Fruit fly (Drosophila melanogaster): ENCODE measurements around the gene GstT3.

Gene GstT3

DNA sequence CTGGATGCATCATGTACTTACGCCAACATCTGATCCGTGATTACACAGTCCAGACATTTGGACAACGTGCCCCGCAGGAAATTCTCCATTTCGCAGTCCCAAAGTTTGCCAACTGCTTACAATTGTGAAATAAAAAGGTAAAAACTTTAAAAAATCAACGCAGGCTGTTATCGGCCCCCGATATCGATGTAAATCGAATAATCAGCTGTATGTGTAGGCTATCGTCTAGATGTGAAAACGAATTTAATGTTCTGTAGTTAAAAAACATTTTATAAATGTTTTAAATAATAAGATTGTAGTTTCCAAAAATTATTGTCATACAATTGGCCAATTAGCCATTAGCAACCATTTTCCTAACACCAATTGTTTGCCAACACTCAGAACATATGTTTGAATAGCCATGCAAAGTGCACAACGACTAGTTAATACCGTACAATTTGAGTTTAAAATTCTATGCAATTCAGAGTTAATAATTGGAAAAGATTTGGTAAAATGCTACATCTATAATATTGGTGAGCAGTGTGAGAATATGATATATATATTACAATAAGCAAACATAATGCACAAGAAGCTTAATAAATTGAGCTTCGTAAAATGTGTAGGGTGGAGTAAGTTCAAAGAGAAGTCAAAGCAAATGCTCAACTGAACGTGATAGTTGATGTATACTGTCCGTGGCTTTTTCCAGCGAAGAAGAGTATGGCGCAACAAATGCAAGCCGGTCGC is 37.6 kb upstream of the GstT3 start, which contains the start of the genes CG11710 and mal (continued):
- TF ChIP-seq CG14710 (tag; optimal IDR thresholded peaks at IDR 0.05) = peak; percentile 80
- TF ChIP-seq vnd (GFP tag; IDR thresholded peaks at IDR 0.05; ENCODE audit: partially characterized antibody) = peak; percentile 29; the same call in 1 of the 3 replicates
- no peak for TF ChIP-seq ken (GFP tag; IDR thresholded peaks at IDR 0.05)
- no peak for TF ChIP-seq CG30431 (GFP tag; optimal IDR thresholded peaks at IDR 0.05)
- peak; percentile 66 for TF ChIP-seq CG3995 (GFP tag; optimal IDR thresholded peaks at IDR 0.05)
- TF ChIP-seq Hmr (GFP tag; optimal IDR thresholded peaks at IDR 0.05) = no peak
- no peak for TF ChIP-seq bowl (GFP tag; IDR thresholded peaks at IDR 0.05)
- TF ChIP-seq CG9817 (tag; optimal IDR thresholded peaks at IDR 0.05) = peak; percentile 67
- TF ChIP-seq B-H2 (GFP tag; optimal IDR thresholded peaks at IDR 0.05) = peak; percentile 68
- TF ChIP-seq CG15601 (tag; optimal IDR thresholded peaks at IDR 0.05) = no peak
- peak; percentile 72 for TF ChIP-seq en (GFP tag; optimal IDR thresholded peaks at IDR 0.05)
- TF ChIP-seq Stat92E (GFP tag; optimal IDR thresholded peaks at IDR 0.05) = peak in 1 of 3 experiments; percentile 81
- TF ChIP-seq tgo (GFP tag; IDR thresholded peaks at IDR 0.05) = peak; percentile 77
- peak; percentile 62 for TF ChIP-seq CG9727 (GFP tag; optimal IDR thresholded peaks at IDR 0.05)
- TF ChIP-seq al (GFP tag; IDR thresholded peaks at IDR 0.05) = peak; percentile 56; the same call in 1 of the 2 replicates
- TF ChIP-seq Taf1 (GFP tag; IDR thresholded peaks at IDR 0.05) = peak; percentile 23; the same call in 1 of the 2 replicates
- no peak for TF ChIP-seq MTF-1 (GFP tag; optimal IDR thresholded peaks at IDR 0.05; ENCODE audit: borderline replicate concordance)
- no peak for TF ChIP-seq Jarid2 (GFP tag; optimal IDR thresholded peaks at IDR 0.05)
- TF ChIP-seq Awh (GFP tag; IDR thresholded peaks at IDR 0.05) = no peak
- no peak for TF ChIP-seq CG1529 (GFP tag; optimal IDR thresholded peaks at IDR 0.05)
- peak; percentile 62 for TF ChIP-seq Hmx (GFP tag; optimal IDR thresholded peaks at IDR 0.05)
- peak; percentile 32 for TF ChIP-seq CG12942 (GFP tag; optimal IDR thresholded peaks at IDR 0.05)
- peak; percentile 21 for TF ChIP-seq Mad (GFP tag; optimal IDR thresholded peaks at IDR 0.05)
- peak; percentile 47 for TF ChIP-seq cato (GFP tag; optimal IDR thresholded peaks at IDR 0.05; ENCODE audit: borderline replicate concordance)
- TF ChIP-seq CG6654 (GFP tag; optimal IDR thresholded peaks at IDR 0.05) = peak; percentile 58
- TF ChIP-seq CG1647 (GFP tag; optimal IDR thresholded peaks at IDR 0.05) = peak; percentile 70
- TF ChIP-seq gt (GFP tag; IDR thresholded peaks at IDR 0.05) = no peak
- TF ChIP-seq pzg (GFP tag; optimal IDR thresholded peaks at IDR 0.05) = peak; percentile 22
- TF ChIP-seq lola (GFP tag; optimal IDR thresholded peaks at IDR 0.05) = peak in 1 of 3 experiments; percentile 53
- TF ChIP-seq Drgx (GFP tag; IDR thresholded peaks at IDR 0.05) = peak; percentile 63; the same call in 1 of the 2 replicates
- TF ChIP-seq lmd (GFP tag; IDR thresholded peaks at IDR 0.05) = peak; percentile 86
- TF ChIP-seq kah (GFP tag; optimal IDR thresholded peaks at IDR 0.05) = peak; percentile 60
- TF ChIP-seq CG11085 (GFP tag; IDR thresholded peaks at IDR 0.05) = peak; percentile 57; the same call in 1 of the 2 replicates
- peak; percentile 3 for TF ChIP-seq CG8290 (GFP tag; optimal IDR thresholded peaks at IDR 0.05)
- no peak for TF ChIP-seq CG8290 (tag; optimal IDR thresholded peaks at IDR 0.05)
- peak; percentile 83 for TF ChIP-seq CG30403 (GFP tag; optimal IDR thresholded peaks at IDR 0.05)
- no peak for TF ChIP-seq eve (GFP tag; optimal IDR thresholded peaks at IDR 0.05)
- peak; percentile 68 for TF ChIP-seq az2 (GFP tag; optimal IDR thresholded peaks at IDR 0.05)
- peak; percentile 73 for TF ChIP-seq Ada2b (GFP tag; IDR thresholded peaks at IDR 0.05)
- TF ChIP-seq CG13624 (GFP tag; optimal IDR thresholded peaks at IDR 0.05) = peak; percentile 88
- peak; percentile 53 for TF ChIP-seq jumu (GFP tag; optimal IDR thresholded peaks at IDR 0.05)
- TF ChIP-seq sug (tag; optimal IDR thresholded peaks at IDR 0.05) = peak; percentile 81
- no peak for TF ChIP-seq h (optimal IDR thresholded peaks at IDR 0.05)
- peak; percentile 72 for TF ChIP-seq Oaz (GFP tag; IDR thresholded peaks at IDR 0.05)
- peak; percentile 83 for TF ChIP-seq CG31441 (GFP tag; IDR thresholded peaks at IDR 0.05)
- TF ChIP-seq ranshi (GFP tag; IDR thresholded peaks at IDR 0.05) = peak; percentile 60; the same call in 1 of the 2 replicates
- TF ChIP-seq CG10209 (GFP tag; optimal IDR thresholded peaks at IDR 0.05) = peak; percentile 80
- TF ChIP-seq gcm (GFP tag; optimal IDR thresholded peaks at IDR 0.05) = no peak
- TF ChIP-seq pb (GFP tag; optimal IDR thresholded peaks at IDR 0.05) = peak; percentile 64
- peak; percentile 47 for TF ChIP-seq CG3838 (GFP tag; optimal IDR thresholded peaks at IDR 0.05)

Data from whole organism, embryonic.